Worm (Caenorhabditis elegans): ENCODE measurements around the gene lys-5.

ce11 chrIV:11644705-11645104 is 19.3 kb upstream of the lys-5 start:
- TF ChIP-seq dpl-1 (GFP tag; optimal IDR thresholded peaks at IDR 0.05) (no peak), alr-1 (tag; optimal IDR thresholded peaks at IDR 0.05; ENCODE audit: borderline replicate concordance) (no peak), nhr-76 (tag; optimal IDR thresholded peaks at IDR 0.05) (no peak), nhr-47 (tag; optimal IDR thresholded peaks at IDR 0.05) (no peak), ces-1 (GFP tag; optimal IDR thresholded peaks at IDR 0.05) (no peak), unc-130 (tag; optimal IDR thresholded peaks at IDR 0.05) (no peak), ama-1 (optimal IDR thresholded peaks at IDR 0.05) (no peak), nhr-77 (tag; optimal IDR thresholded peaks at IDR 0.05) (no peak), ceh-82 (tag; optimal IDR thresholded peaks at IDR 0.05) (no peak), elt-3 (tag; optimal IDR thresholded peaks at IDR 0.05) (no peak), lin-15B (tag; optimal IDR thresholded peaks at IDR 0.05) (no peak)

All from whole organism, L1 larva.